Worm (Caenorhabditis elegans): Measurements from ENCODE around the gene oac-6.

DNA sequence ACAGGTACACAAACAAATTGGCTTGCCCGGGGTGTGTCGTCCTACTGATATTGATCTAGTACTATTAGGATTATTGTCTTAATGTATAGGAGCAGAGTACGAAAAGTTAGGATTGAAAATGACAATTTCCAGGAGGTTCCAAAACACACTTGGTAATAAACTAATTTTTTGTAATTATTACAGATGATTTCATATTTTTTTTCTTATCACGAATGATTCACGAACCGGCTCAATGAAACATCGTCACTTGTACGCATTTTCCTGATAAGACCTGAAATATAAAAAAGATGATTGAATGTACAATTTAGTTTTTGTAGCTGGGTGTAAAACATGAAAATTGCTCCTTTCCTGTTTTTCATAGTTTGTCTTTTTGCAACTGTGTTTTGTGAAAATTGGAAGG is at the start of gene oac-6, which contains the start of gene C31A11.13:
- TF ChIP-seq nhr-43 (tag; optimal IDR thresholded peaks at IDR 0.05; ENCODE audit: poor library complexity, severe bottlenecking) = no peak
- TF ChIP-seq mdl-1 (tag; optimal IDR thresholded peaks at IDR 0.05) = no peak
- TF ChIP-seq skn-1 (tag; optimal IDR thresholded peaks at IDR 0.05) = no peak
- TF ChIP-seq nfya-1 (tag; optimal IDR thresholded peaks at IDR 0.05; ENCODE audit: insufficient read depth) = no peak
- TF ChIP-seq eor-1 (tag; optimal IDR thresholded peaks at IDR 0.05) = no peak
- TF ChIP-seq lin-39 (tag; optimal IDR thresholded peaks at IDR 0.05) = no peak
- TF ChIP-seq pha-4 (tag; optimal IDR thresholded peaks at IDR 0.05) = no peak
- no peak for TF ChIP-seq R02D3.7 (tag; optimal IDR thresholded peaks at IDR 0.05)
